Fruit fly (Drosophila melanogaster) whole organism, larva: Measurements from ENCODE around the gene dnc.

Experiments
- noc ChIP-seq: fragments of 200-800 bp; sonication (Bioruptor generic); optimal IDR thresholded peaks from 3 replicates; lab custom pipeline; 2019; ENCODE audit warnings: missing biosample characterization, mild to moderate bottlenecking, missing genetic modification characterization, moderate library complexity

dnc gene

dm6 chrX:3344439-3345308, 168.4 kb downstream of the dnc start:
- TF ChIP-seq noc (tag; lab: Kevin White, UChicago) = no peak

- no peak for TF ChIP-seq noc (tag; lab: Kevin White, UChicago)
Measured at dm6 chrX:3346643-3347109, 170.4 kb downstream of the dnc start.

- no peak for TF ChIP-seq noc (tag; lab: Kevin White, UChicago)
Measured at dm6 chrX:3349598-3350237, 173.5 kb downstream of the dnc start.

- no peak for TF ChIP-seq noc (tag; lab: Kevin White, UChicago)
Measured at dm6 chrX:3350982-3351381, 174.7 kb downstream of the dnc start.

- TF ChIP-seq noc (tag; lab: Kevin White, UChicago) = no peak
Measured at dm6 chrX:3351560-3351959, 175.3 kb downstream of the dnc start.

dm6 chrX:3354439-3354838, 178.2 kb downstream of the dnc start:
- TF ChIP-seq noc (tag; lab: Kevin White, UChicago) = no peak

dm6 chrX:3355180-3355579, 178.9 kb downstream of the dnc start:
- TF ChIP-seq noc (tag; lab: Kevin White, UChicago) = peak; percentile 77

dm6 chrX:3356289-3356688, 180.0 kb downstream of the dnc start:
- TF ChIP-seq noc (tag; lab: Kevin White, UChicago) = no peak

dm6 chrX:3356937-3357552, 180.8 kb downstream of the dnc start:
- no peak for TF ChIP-seq noc (tag; lab: Kevin White, UChicago)

- peak; percentile 10 for TF ChIP-seq noc (tag; lab: Kevin White, UChicago)
Measured at dm6 chrX:3357724-3358179, 181.5 kb downstream of the dnc start.

- TF ChIP-seq noc (tag; lab: Kevin White, UChicago) = no peak
Measured at dm6 chrX:3358875-3359274, 182.6 kb downstream of the dnc start.

dm6 chrX:3360437-3361075, 184.3 kb downstream of the dnc start:
- peak; percentile 83 for TF ChIP-seq noc (tag; lab: Kevin White, UChicago)

dm6 chrX:3361675-3362074, 185.4 kb downstream of the dnc start:
- TF ChIP-seq noc (tag; lab: Kevin White, UChicago) = no peak

- no peak for TF ChIP-seq noc (tag; lab: Kevin White, UChicago)
Measured at dm6 chrX:3362436-3362835, 186.2 kb downstream of the dnc start.

- peak; percentile 75 for TF ChIP-seq noc (tag; lab: Kevin White, UChicago)
Measured at dm6 chrX:3363676-3364075, 187.4 kb downstream of the dnc start.

dm6 chrX:3365586-3365985, 189.3 kb downstream of the dnc start:
- peak; percentile 60 for TF ChIP-seq noc (tag; lab: Kevin White, UChicago)
